Fruit fly (Drosophila melanogaster) S2 (cell line): ENCODE results near the gene Bub1.

Experiments
- CG8478 ChIP-seq: fragments of >200 bp; optimal IDR thresholded peaks from 2 replicates; lab custom pipeline; 2018
- CTCF ChIP-seq, 2 experiments: fragments of >200 bp; optimal IDR thresholded peaks; 2 replicates each; lab custom pipeline; 2018

DNA sequence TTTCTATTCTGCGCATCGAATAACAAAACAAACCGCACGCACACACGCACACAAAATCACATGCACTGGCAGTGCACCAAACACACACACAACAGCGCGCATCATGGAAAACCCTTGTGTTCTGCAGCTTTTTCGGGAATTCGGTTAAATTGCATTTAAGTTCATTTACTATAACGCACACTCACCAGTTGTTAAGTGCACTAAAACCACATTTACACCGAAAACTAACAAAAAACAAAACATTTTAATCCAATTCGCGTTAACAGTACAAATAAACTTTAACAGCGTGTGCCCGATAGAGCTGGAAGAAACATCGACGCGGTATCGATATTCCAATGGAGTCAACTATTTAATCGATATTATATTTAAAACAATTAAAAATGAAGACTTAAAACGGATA is 7.6 kb upstream of the Bub1 start, which contains the start of gene tkv:
- TF ChIP-seq CG8478 (lab: Kevin White, UChicago) (no peak), CTCF (optimal IDR thresholded peaks at IDR 0.05; lab: Kevin White, UChicago) (no peak)
